Worm (Caenorhabditis elegans): Measurements from ENCODE around the gene W03G11.4.

W03G11.4 gene

ce11 chrX:12033937-12034336, 59.0 kb downstream of the W03G11.4 start, which contains the start of gene tsp-20:
TSS of gene tsp-20 (minus strand) at chrX:12034037.
- TF ChIP-seq ztf-11 (tag; optimal IDR thresholded peaks at IDR 0.05), result no peak
